Fruit fly (Drosophila melanogaster): ENCODE measurements around the gene CG31140.

The CG31140 gene

dm6 chr3R:23939921-23940839, 22.8 kb upstream of the CG31140 start (continued):
- TF ChIP-seq CG6791 (GFP tag; IDR thresholded peaks at IDR 0.05; ENCODE audit: partially characterized antibody) (no peak), HLH4C (GFP tag; IDR thresholded peaks at IDR 0.05; ENCODE audit: partially characterized antibody) (no peak), chinmo (GFP tag; IDR thresholded peaks at IDR 0.05; ENCODE audit: partially characterized antibody) (peak; percentile 87; the same call in 3 of the 4 replicates), CG33557 (GFP tag; optimal IDR thresholded peaks at IDR 0.05) (peak; percentile 94), CG10431 (GFP tag; optimal IDR thresholded peaks at IDR 0.05) (peak; percentile 90), ase (GFP tag; IDR thresholded peaks at IDR 0.05) (peak; percentile 60; the same call in 2 of the 3 replicates), ttk (GFP tag; IDR thresholded peaks at IDR 0.05) (no peak), CG4730 (GFP tag; IDR thresholded peaks at IDR 0.05) (peak; percentile 39; the same call in 1 of the 2 replicates), Deaf1 (tag; optimal IDR thresholded peaks at IDR 0.05) (no peak), fd96Cb (tag; optimal IDR thresholded peaks at IDR 0.05) (peak; percentile 61), abd-A (tag; optimal IDR thresholded peaks at IDR 0.05) (no peak), CG11093 (GFP tag; IDR thresholded peaks at IDR 0.05) (peak; percentile 60; the same call in 1 of the 3 replicates), CG11456 (GFP tag; IDR thresholded peaks at IDR 0.05) (peak; percentile 57; the same call in 1 of the 3 replicates), nmo (GFP tag; optimal IDR thresholded peaks at IDR 0.05) (peak; percentile 50), CG13287 (GFP tag; IDR thresholded peaks at IDR 0.05; ENCODE audit: partially characterized antibody) (no peak), BEAF-32 (GFP tag; optimal IDR thresholded peaks at IDR 0.05) (no peak), CG11560 (tag; IDR thresholded peaks at IDR 0.05) (no peak), CG10959 (GFP tag; IDR thresholded peaks at IDR 0.05) (peak; percentile 46), kay (GFP tag; optimal IDR thresholded peaks at IDR 0.05) (peak; percentile 59), CG5245 (GFP tag; optimal IDR thresholded peaks at IDR 0.05) (peak; percentile 63), CG16779 (GFP tag; IDR thresholded peaks at IDR 0.05) (0 out of 2 replicates have a peak, but pooled peaks have one; percentile 18), CG11398 (GFP tag; optimal IDR thresholded peaks at IDR 0.05) (peak; percentile 68), CG11696 (GFP tag; IDR thresholded peaks at IDR 0.05) (peak; percentile 70), Ravus (GFP tag; IDR thresholded peaks at IDR 0.05) (no peak; the same call in 1 of the 2 replicates), CG33213 (GFP tag; optimal IDR thresholded peaks at IDR 0.05) (peak; percentile 66), sima (GFP tag; optimal IDR thresholded peaks at IDR 0.05) (peak; percentile 58), z (GFP tag; IDR thresholded peaks at IDR 0.05) (peak; percentile 64; the same call in 2 of the 3 replicates), CG10274 (GFP tag; optimal IDR thresholded peaks at IDR 0.05) (peak; percentile 63), CG2199 (GFP tag; IDR thresholded peaks at IDR 0.05) (no peak), Ada2b (GFP tag; IDR thresholded peaks at IDR 0.05) (no peak), CG30020 (tag; optimal IDR thresholded peaks at IDR 0.05) (peak; percentile 10), CG12659 (GFP tag; optimal IDR thresholded peaks at IDR 0.05) (peak; percentile 82), unc-4 (GFP tag; IDR thresholded peaks at IDR 0.05; ENCODE audit: partially characterized antibody) (no peak), CG2116 (GFP tag; optimal IDR thresholded peaks at IDR 0.05) (peak; percentile 50), CG31365 (tag; optimal IDR thresholded peaks at IDR 0.05) (peak; percentile 76), Hsf (GFP tag; optimal IDR thresholded peaks at IDR 0.05) (peak; percentile 67), ken (GFP tag; IDR thresholded peaks at IDR 0.05) (peak; percentile 37; the same call in 1 of the 3 replicates), CG1647 (GFP tag; optimal IDR thresholded peaks at IDR 0.05) (peak; percentile 78), CG1603 (tag; optimal IDR thresholded peaks at IDR 0.05) (peak; percentile 86), CG3847 (GFP tag; IDR thresholded peaks at IDR 0.05) (peak; percentile 19; the same call in 1 of the 2 replicates), CG7271 (tag; optimal IDR thresholded peaks at IDR 0.05) (peak; percentile 62), pfk (GFP tag; optimal IDR thresholded peaks at IDR 0.05) (peak; percentile 77), lbe (GFP tag; optimal IDR thresholded peaks at IDR 0.05) (no peak), sim (GFP tag; IDR thresholded peaks at IDR 0.05) (peak; percentile 84), fd3F (GFP tag; optimal IDR thresholded peaks at IDR 0.05) (peak; percentile 82), CG18599 (GFP tag; optimal IDR thresholded peaks at IDR 0.05) (peak; percentile 83), Awh (GFP tag; IDR thresholded peaks at IDR 0.05) (peak; percentile 92)

Data from whole organism, embryonic.